Worm (Caenorhabditis elegans): Measurements from ENCODE around the gene dlat-2.

dlat-2 gene

ce11 chrIV:17335031-17335430, 45.4 kb upstream of the dlat-2 start, which contains the start of gene C49C3.8:
Gene C49C3.8 (plus strand): TSS chrIV:17335203.
- TF ChIP-seq fos-1 (tag; optimal IDR thresholded peaks at IDR 0.05) (no peak), lin-29 (GFP tag; IDR thresholded peaks at IDR 0.05) (no peak), tag-97 (GFP tag; IDR thresholded peaks at IDR 0.05) (no peak), nhr-48 (tag; optimal IDR thresholded peaks at IDR 0.05) (no peak), mxl-2 (GFP tag; conservative IDR thresholded peaks at IDR 0.05) (no peak), mdl-1 (tag; optimal IDR thresholded peaks at IDR 0.05) (no peak), F37D6.2 (tag; optimal IDR thresholded peaks at IDR 0.05) (no peak), zip-11 (GFP tag; IDR thresholded peaks at IDR 0.05) (no peak), mes-2 (tag; optimal IDR thresholded peaks at IDR 0.05; ENCODE audit: poor library complexity, severe bottlenecking) (peak; percentile 27), hlh-11 (tag; optimal IDR thresholded peaks at IDR 0.05) (no peak), daf-16 (GFP tag; optimal IDR thresholded peaks at IDR 0.05) (no peak), daf-16 (tag; optimal IDR thresholded peaks at IDR 0.05) (no peak), ceh-62 (tag; optimal IDR thresholded peaks at IDR 0.05) (no peak), duxl-1 (tag; optimal IDR thresholded peaks at IDR 0.05; ENCODE audit: poor library complexity) (no peak), lin-13 (GFP tag; optimal IDR thresholded peaks at IDR 0.05) (no peak), lin-39 (tag; optimal IDR thresholded peaks at IDR 0.05) (no peak), T26A8.4 (GFP tag; IDR thresholded peaks at IDR 0.05) (no peak), unc-39 (tag; optimal IDR thresholded peaks at IDR 0.05) (no peak), dpl-1 (GFP tag; optimal IDR thresholded peaks at IDR 0.05) (no peak), sdz-12 (GFP tag; optimal IDR thresholded peaks at IDR 0.05) (no peak), aha-1 (tag) (peak; percentile 79), lsy-2 (tag; optimal IDR thresholded peaks at IDR 0.05) (peak in 1 of 2 experiments; percentile 51), Y48G9A.11 (GFP tag; IDR thresholded peaks at IDR 0.05) (no peak), nhr-25 (tag; optimal IDR thresholded peaks at IDR 0.05; ENCODE audit: borderline replicate concordance, insufficient read depth) (no peak), mdt-29 (GFP tag; IDR thresholded peaks at IDR 0.05) (no peak), arid-1 (GFP tag; conservative IDR thresholded peaks at IDR 0.05) (no peak), lin-38 (GFP tag; IDR thresholded peaks at IDR 0.05) (peak; percentile 40), dve-1 (tag; optimal IDR thresholded peaks at IDR 0.05; ENCODE audit: insufficient read depth) (no peak), dmd-8 (GFP tag; IDR thresholded peaks at IDR 0.05) (no peak), madf-9 (GFP tag; conservative IDR thresholded peaks at IDR 0.05) (no peak), snpc-4 (tag; optimal IDR thresholded peaks at IDR 0.05) (no peak), ztf-11 (tag; optimal IDR thresholded peaks at IDR 0.05) (no peak), pha-4 (GFP tag; IDR thresholded peaks at IDR 0.05) (no peak), pha-4 (tag; optimal IDR thresholded peaks at IDR 0.05) (no peak), zfp-2 (tag; optimal IDR thresholded peaks at IDR 0.05) (no peak), F49E8.2 (tag; optimal IDR thresholded peaks at IDR 0.05; ENCODE audit: borderline replicate concordance) (no peak)

- TF ChIP-seq nhr-10 (tag; optimal IDR thresholded peaks at IDR 0.05) = no peak
- no peak for TF ChIP-seq daf-16 (GFP tag; optimal IDR thresholded peaks at IDR 0.05)
- TF ChIP-seq daf-16 (tag; optimal IDR thresholded peaks at IDR 0.05) = peak; percentile 94
- no peak for TF ChIP-seq lin-38 (GFP tag; IDR thresholded peaks at IDR 0.05)
- no peak for TF ChIP-seq madf-5 (GFP tag; IDR thresholded peaks at IDR 0.05)
- TF ChIP-seq set-16 (GFP tag; IDR thresholded peaks at IDR 0.05) = no peak
- no peak for TF ChIP-seq mxl-2 (GFP tag; conservative IDR thresholded peaks at IDR 0.05)
- TF ChIP-seq ceh-62 (tag; optimal IDR thresholded peaks at IDR 0.05) = no peak
- TF ChIP-seq nhr-41 (GFP tag; IDR thresholded peaks at IDR 0.05) = no peak
- TF ChIP-seq unc-62 (GFP tag; optimal IDR thresholded peaks at IDR 0.05 in 1 of 2) = peak in 1 of 2 experiments; percentile 20
- no peak for TF ChIP-seq unc-62 (tag; optimal IDR thresholded peaks at IDR 0.05)
- no peak for TF ChIP-seq spr-3 (GFP tag; optimal IDR thresholded peaks at IDR 0.05)
- no peak for TF ChIP-seq ama-1 (optimal IDR thresholded peaks at IDR 0.05)
- peak; percentile 72 for TF ChIP-seq pqm-1 (tag; optimal IDR thresholded peaks at IDR 0.05)
- no peak for TF ChIP-seq T20F7.1 (GFP tag; optimal IDR thresholded peaks at IDR 0.05)
- TF ChIP-seq dve-1 (tag; optimal IDR thresholded peaks at IDR 0.05; ENCODE audit: insufficient read depth) = peak; percentile 66
- no peak for TF ChIP-seq pha-4 (GFP tag; IDR thresholded peaks at IDR 0.05)
- no peak for TF ChIP-seq pha-4 (tag; optimal IDR thresholded peaks at IDR 0.05)
- TF ChIP-seq mep-1 (tag; optimal IDR thresholded peaks at IDR 0.05) = no peak
- no peak for TF ChIP-seq jun-1 (tag; optimal IDR thresholded peaks at IDR 0.05)
- peak; percentile 79 for TF ChIP-seq nhr-77 (tag; optimal IDR thresholded peaks at IDR 0.05)
- peak; percentile 46 for TF ChIP-seq dmd-6 (GFP tag; IDR thresholded peaks at IDR 0.05)
- TF ChIP-seq hlh-11 (tag; optimal IDR thresholded peaks at IDR 0.05) = peak; percentile 54
- TF ChIP-seq ceh-44 (GFP tag; IDR thresholded peaks at IDR 0.05) = no peak
These were observed 41.4 kb upstream of the dlat-2 start, which contains the start of gene C49C3.10 for ce11 chrIV:17338920-17339510. Gene C49C3.10 (minus strand): TSS chrIV:17338970.
